Worm (Caenorhabditis elegans) whole organism, mixed stage, embryonic: ENCODE measurements around the gene B0353.1.
A peak's percentile ranks its signal among the peaks of the same experiment; 100 is the strongest.

ENCODE experiments used
- M03D4.4 ChIP-seq: sonication (generic microtip); optimal IDR thresholded peaks from 2 replicates; lab custom pipeline; 2017; ENCODE audit warnings: mild to moderate bottlenecking, missing genetic modification characterization, missing compliant biosample characterization
- bed-3 ChIP-seq: fragments of 200-800 bp; sonication (Bioruptor generic); optimal IDR thresholded peaks from 3 replicates; lab custom pipeline; 2018; ENCODE audit warnings: mild to moderate bottlenecking, missing genetic modification characterization, moderate library complexity, missing compliant biosample characterization
- blmp-1 ChIP-seq: fragments of 150-350 bp; optimal IDR thresholded peaks from 2 replicates; lab custom pipeline; 2014; ENCODE audit warnings: missing biosample characterization, missing genetic modification characterization
- ceh-39 ChIP-seq: fragments of 150-350 bp; optimal IDR thresholded peaks from 2 replicates; lab custom pipeline; 2014; ENCODE audit warnings: missing biosample characterization, missing genetic modification characterization
- ceh-43 ChIP-seq: fragments of 200-800 bp; sonication (Bioruptor generic); optimal IDR thresholded peaks from 2 replicates; lab custom pipeline; 2018; ENCODE audit warnings: mild to moderate bottlenecking, missing genetic modification characterization, moderate library complexity, missing compliant biosample characterization
- ceh-83 ChIP-seq: fragments of 200-800 bp; sonication (Bioruptor generic); optimal IDR thresholded peaks from 2 replicates; lab custom pipeline; 2018; ENCODE audit warnings: mild to moderate bottlenecking, missing genetic modification characterization, missing compliant biosample characterization
- ces-1 ChIP-seq: fragments of 150-350 bp; optimal IDR thresholded peaks from 2 replicates; lab custom pipeline; 2014; ENCODE audit warnings: missing biosample characterization, missing genetic modification reagents, missing genetic modification characterization
- cnd-1 ChIP-seq: fragments of 200-800 bp; sonication (Bioruptor generic); optimal IDR thresholded peaks from 2 replicates; lab custom pipeline; 2018; ENCODE audit warnings: mild to moderate bottlenecking, missing genetic modification characterization, missing compliant biosample characterization
- drap-1 ChIP-seq: fragments of 200-800 bp; sonication (Bioruptor generic); optimal IDR thresholded peaks from 3 replicates; lab custom pipeline; 2018; ENCODE audit warnings: mild to moderate bottlenecking, missing genetic modification characterization, missing compliant biosample characterization
- elt-1 ChIP-seq: sonication (generic microtip); optimal IDR thresholded peaks from 2 replicates; lab custom pipeline; 2017; ENCODE audit warnings: missing genetic modification characterization, mild to moderate bottlenecking, missing compliant biosample characterization, antibody characterized with exemption, moderate library complexity, borderline replicate concordance; ENCODE audit not compliant: insufficient read depth
- elt-3 ChIP-seq: fragments of 150-350 bp; optimal IDR thresholded peaks from 2 replicates; lab custom pipeline; 2014; ENCODE audit warnings: missing biosample characterization, missing genetic modification characterization
- flh-1 ChIP-seq: fragments of 200-800 bp; sonication (Bioruptor generic); optimal IDR thresholded peaks from 2 replicates; lab custom pipeline; 2018; ENCODE audit warnings: mild to moderate bottlenecking, missing genetic modification characterization, moderate library complexity, missing compliant biosample characterization
- ham-2 ChIP-seq: fragments of 200-800 bp; sonication (Bioruptor generic); optimal IDR thresholded peaks from 2 replicates; lab custom pipeline; 2018; ENCODE audit warnings: mild to moderate bottlenecking, missing genetic modification characterization, missing compliant biosample characterization
- hlh-1 ChIP-seq: fragments of 150-350 bp; optimal IDR thresholded peaks from 2 replicates; lab custom pipeline; 2014; ENCODE audit warnings: missing biosample characterization, missing genetic modification reagents, missing genetic modification characterization
- lin-13 ChIP-seq: fragments of 150-350 bp; optimal IDR thresholded peaks from 2 replicates; lab custom pipeline; 2014; ENCODE audit warnings: missing biosample characterization, missing genetic modification characterization
- lsy-2 ChIP-seq: fragments of 150-350 bp; optimal IDR thresholded peaks from 2 replicates; lab custom pipeline; 2014; ENCODE audit warnings: missing biosample characterization, missing genetic modification characterization
- mab-5 ChIP-seq: fragments of 150-350 bp; optimal IDR thresholded peaks from 2 replicates; lab custom pipeline; 2014; ENCODE audit warnings: missing biosample characterization, missing genetic modification characterization
- nhr-12 ChIP-seq: fragments of 150-350 bp; optimal IDR thresholded peaks from 2 replicates; lab custom pipeline; 2014; ENCODE audit warnings: missing biosample characterization, missing genetic modification characterization
- nhr-2 ChIP-seq: fragments of 150-350 bp; optimal IDR thresholded peaks from 2 replicates; lab custom pipeline; 2014; ENCODE audit warnings: missing biosample characterization, missing genetic modification characterization
- nhr-237 ChIP-seq: fragments of 150-350 bp; optimal IDR thresholded peaks from 2 replicates; lab custom pipeline; 2014; ENCODE audit warnings: missing biosample characterization, missing genetic modification characterization
- nhr-28 ChIP-seq: fragments of 150-350 bp; optimal IDR thresholded peaks from 2 replicates; lab custom pipeline; 2014; ENCODE audit warnings: missing biosample characterization, missing genetic modification characterization
- nhr-76 ChIP-seq: sonication (generic microtip); optimal IDR thresholded peaks from 2 replicates; lab custom pipeline; 2017; ENCODE audit warnings: missing biosample characterization, missing genetic modification characterization
- pha-4 ChIP-seq: fragments of 150-350 bp; optimal IDR thresholded peaks from 2 replicates; lab custom pipeline; 2018; ENCODE audit warnings: missing biosample characterization, missing genetic modification reagents, missing genetic modification characterization
- sem-2 ChIP-seq: fragments of 200-800 bp; sonication (Bioruptor generic); optimal IDR thresholded peaks from 2 replicates; lab custom pipeline; 2018; ENCODE audit warnings: mild to moderate bottlenecking, missing genetic modification characterization, missing compliant biosample characterization
- snpc-4 ChIP-seq: fragments of 150-350 bp; optimal IDR thresholded peaks from 2 replicates; lab custom pipeline; 2014; ENCODE audit warnings: missing biosample characterization, missing genetic modification characterization
- sptf-1 ChIP-seq: sonication (generic microtip); optimal IDR thresholded peaks from 2 replicates; lab custom pipeline; 2017; ENCODE audit warnings: mild to moderate bottlenecking, missing genetic modification characterization, moderate library complexity, missing compliant biosample characterization
- tbx-8 ChIP-seq: fragments of 200-800 bp; sonication (Bioruptor generic); optimal IDR thresholded peaks from 2 replicates; lab custom pipeline; 2018; ENCODE audit warnings: mild to moderate bottlenecking, missing genetic modification characterization, moderate library complexity, missing compliant biosample characterization
- unc-120 ChIP-seq: sonication (generic microtip); optimal IDR thresholded peaks from 2 replicates; lab custom pipeline; 2017; ENCODE audit warnings: missing genetic modification characterization, missing compliant biosample characterization; ENCODE audit not compliant: poor library complexity, severe bottlenecking
- unc-39 ChIP-seq: fragments of 150-350 bp; optimal IDR thresholded peaks from 2 replicates; lab custom pipeline; 2014; ENCODE audit warnings: missing biosample characterization, missing genetic modification characterization
- unc-62 ChIP-seq: fragments of 150-350 bp; optimal IDR thresholded peaks from 2 replicates; lab custom pipeline; 2014; ENCODE audit warnings: missing biosample characterization, missing genetic modification reagents, missing genetic modification characterization
- zip-8 ChIP-seq: fragments of 150-350 bp; optimal IDR thresholded peaks from 2 replicates; lab custom pipeline; 2014; ENCODE audit warnings: missing biosample characterization, missing genetic modification characterization
- ztf-11 ChIP-seq: fragments of 150-350 bp; optimal IDR thresholded peaks from 2 replicates; lab custom pipeline; 2014; ENCODE audit warnings: missing biosample characterization, missing genetic modification characterization

Gene B0353.1

ce11 chrIII:563755-564154, 8.0 kb downstream of the B0353.1 start:
- TF ChIP-seq nhr-28 (tag; lab: Kevin White, UChicago) (no peak), elt-1 (tag; lab: Kevin White, UChicago) (no peak), ceh-39 (no peak), lsy-2 (tag; lab: Kevin White, UChicago) (no peak), bed-3 (no peak), M03D4.4 (tag; lab: Kevin White, UChicago) (no peak), tbx-8 (GFP tag; lab: Kevin White, UChicago) (no peak), lin-13 (tag; lab: Kevin White, UChicago) (no peak), ceh-83 (no peak), mab-5 (tag; lab: Kevin White, UChicago) (no peak), pha-4 (tag; lab: Kevin White, UChicago) (no peak), ztf-11 (no peak), ceh-43 (GFP tag; lab: Kevin White, UChicago) (no peak), ham-2 (GFP tag; lab: Kevin White, UChicago) (no peak), sem-2 (no peak), unc-120 (tag; lab: Kevin White, UChicago) (no peak)

DNA sequence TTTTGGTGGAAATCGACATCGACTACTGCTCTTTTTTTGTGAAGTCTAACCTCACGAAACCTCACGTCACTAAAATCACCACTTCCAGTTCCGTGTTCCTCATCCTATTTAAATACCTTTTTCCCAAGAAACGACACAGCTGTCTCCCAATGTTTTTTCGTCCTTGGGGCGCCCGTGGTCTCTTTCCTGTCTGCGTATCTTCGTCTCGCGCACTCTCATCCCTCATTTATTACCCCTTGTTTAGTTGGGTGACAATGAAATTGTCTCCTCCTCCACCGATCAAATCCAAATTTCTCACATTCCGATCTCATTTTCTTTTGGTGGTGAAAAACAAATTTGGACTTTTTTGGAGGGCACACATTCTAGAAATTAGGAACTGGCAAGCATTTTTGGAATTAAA, 9.0 kb downstream of the B0353.1 start:
- no peak for TF ChIP-seq hlh-1 (tag; lab: Kevin White, UChicago)
- no peak for TF ChIP-seq ceh-43 (GFP tag; lab: Kevin White, UChicago)
- TF ChIP-seq ceh-39: no peak
- no peak for TF ChIP-seq nhr-76 (tag; lab: Kevin White, UChicago)
- TF ChIP-seq zip-8 (tag; lab: Kevin White, UChicago): no peak
- TF ChIP-seq cnd-1 (tag; lab: Kevin White, UChicago): no peak

ce11 chrIII:568815-569214, 13.1 kb downstream of the B0353.1 start:
- no peak for TF ChIP-seq unc-62
- TF ChIP-seq M03D4.4 (tag; lab: Kevin White, UChicago): no peak
- no peak for TF ChIP-seq nhr-2 (tag; lab: Kevin White, UChicago)
- TF ChIP-seq sem-2: no peak
- no peak for TF ChIP-seq nhr-237
- peak; percentile 28 for TF ChIP-seq elt-3 (tag; lab: Kevin White, UChicago)
- no peak for TF ChIP-seq ceh-83
- TF ChIP-seq ztf-11: no peak
- peak; percentile 3 for TF ChIP-seq ham-2 (GFP tag; lab: Kevin White, UChicago)
- TF ChIP-seq flh-1 (GFP tag; lab: Kevin White, UChicago): no peak
- no peak for TF ChIP-seq unc-39 (tag; lab: Kevin White, UChicago)
- no peak for TF ChIP-seq pha-4 (tag; lab: Kevin White, UChicago)
- no peak for TF ChIP-seq bed-3
- TF ChIP-seq elt-1 (tag; lab: Kevin White, UChicago): no peak
- TF ChIP-seq mab-5 (tag; lab: Kevin White, UChicago): no peak
- no peak for TF ChIP-seq lsy-2 (tag; lab: Kevin White, UChicago)
- no peak for TF ChIP-seq tbx-8 (GFP tag; lab: Kevin White, UChicago)
- no peak for TF ChIP-seq snpc-4 (tag; lab: Kevin White, UChicago)
- TF ChIP-seq nhr-12 (tag; lab: Kevin White, UChicago): no peak
- TF ChIP-seq cnd-1 (tag; lab: Kevin White, UChicago): no peak
- no peak for TF ChIP-seq sptf-1
- TF ChIP-seq blmp-1: peak; percentile 97
- no peak for TF ChIP-seq drap-1

DNA sequence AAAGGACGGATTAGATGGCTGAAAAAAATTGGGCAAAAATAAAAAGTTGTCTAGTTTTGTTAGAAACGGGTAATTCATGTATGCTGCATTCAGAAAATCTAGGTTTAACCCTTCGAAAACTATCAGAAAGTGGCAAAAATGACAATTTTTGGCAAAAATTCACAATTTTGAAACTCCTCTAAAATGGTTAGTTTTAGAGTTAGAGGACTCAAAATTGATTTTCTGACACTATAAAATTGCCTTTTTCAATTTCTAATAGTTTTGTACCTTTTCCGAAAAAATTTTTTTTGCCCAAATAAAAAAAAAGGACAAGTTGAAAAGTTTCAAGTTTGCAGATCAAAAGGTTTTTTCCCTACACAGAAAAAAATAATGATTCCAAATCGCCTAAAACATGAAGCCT, 20.8 kb downstream of the B0353.1 start:
- no peak for TF ChIP-seq ztf-11
- TF ChIP-seq blmp-1: no peak
- TF ChIP-seq nhr-28 (tag; lab: Kevin White, UChicago): no peak
- TF ChIP-seq ham-2 (GFP tag; lab: Kevin White, UChicago): no peak
- TF ChIP-seq nhr-2 (tag; lab: Kevin White, UChicago): no peak
- TF ChIP-seq ceh-43 (GFP tag; lab: Kevin White, UChicago): no peak

DNA sequence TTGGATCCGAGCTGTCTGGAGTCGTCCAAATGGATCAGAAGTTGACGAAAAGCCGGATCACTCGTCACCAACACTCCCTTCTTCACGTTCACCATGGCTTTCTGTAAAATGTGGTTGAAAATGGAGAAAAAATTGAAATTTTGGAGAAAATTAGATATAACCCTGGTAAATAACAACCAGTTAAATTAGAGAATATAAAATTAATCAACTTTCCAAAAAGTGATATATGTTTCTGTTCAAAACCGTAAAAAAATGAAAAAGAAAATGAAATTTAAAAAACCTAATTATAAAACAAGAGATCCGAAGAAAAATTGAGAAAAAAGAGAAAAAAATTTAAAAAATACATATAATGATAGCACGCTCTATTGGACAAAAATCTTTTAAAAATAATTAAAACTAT, 21.7 kb downstream of the B0353.1 start, which contains the start of gene gtf-2H5:
gtf-2H5 (minus strand) TSS at position 101 of the 400 bp plus-strand sequence.
- no peak for TF ChIP-seq nhr-237
- TF ChIP-seq drap-1: no peak
- TF ChIP-seq nhr-12 (tag; lab: Kevin White, UChicago): no peak
- no peak for TF ChIP-seq ceh-39
- TF ChIP-seq sptf-1: no peak
- TF ChIP-seq unc-39 (tag; lab: Kevin White, UChicago): no peak
- TF ChIP-seq unc-62: no peak
- TF ChIP-seq mab-5 (tag; lab: Kevin White, UChicago): no peak
- TF ChIP-seq hlh-1 (tag; lab: Kevin White, UChicago): no peak
- no peak for TF ChIP-seq sem-2
- TF ChIP-seq ces-1: no peak
- TF ChIP-seq zip-8 (tag; lab: Kevin White, UChicago): no peak
- no peak for TF ChIP-seq bed-3
- no peak for TF ChIP-seq ham-2 (GFP tag; lab: Kevin White, UChicago)
